Worm (Caenorhabditis elegans): Measurements from ENCODE around the gene ascc-1.
"Not testable (repeated sequence)": the region's sequence is repeated elsewhere in the genome, so short reads cannot be mapped to it uniquely, and the experiment has no call there.

ascc-1 gene

DNA sequence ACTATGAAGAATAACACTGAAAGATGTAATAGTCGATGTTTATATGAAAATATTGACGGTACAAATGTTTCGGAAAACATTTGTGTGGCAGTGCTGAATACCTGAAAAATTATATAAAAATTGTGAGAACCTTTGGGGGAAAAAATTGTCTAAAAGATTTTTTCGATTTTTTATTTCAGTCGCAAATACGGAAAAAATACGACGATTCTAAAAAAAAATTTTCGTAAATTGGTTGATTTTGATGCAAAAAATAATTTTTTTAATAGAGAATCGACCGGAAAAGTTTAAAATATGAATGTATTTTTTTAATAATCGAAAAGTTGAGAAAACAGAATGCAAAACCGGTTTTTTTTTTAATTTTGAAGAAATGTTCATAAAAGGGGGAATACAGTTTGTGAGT, 37.7 kb downstream of the ascc-1 start, which contains the start of gene C50D2.7:
TSS of gene C50D2.7 (minus strand) at position 101 of the 400 bp plus-strand sequence.
- TF ChIP-seq snpc-4 (tag; optimal IDR thresholded peaks at IDR 0.05) (no peak), lsy-12 (tag; optimal IDR thresholded peaks at IDR 0.05) (no peak), ztf-11 (tag; optimal IDR thresholded peaks at IDR 0.05) (no peak), zag-1 (tag; optimal IDR thresholded peaks at IDR 0.05) (no peak), lin-15B (tag; optimal IDR thresholded peaks at IDR 0.05) (no peak), nhr-67 (tag; optimal IDR thresholded peaks at IDR 0.05) (no peak), mdl-1 (tag; optimal IDR thresholded peaks at IDR 0.05) (no peak)

DNA sequence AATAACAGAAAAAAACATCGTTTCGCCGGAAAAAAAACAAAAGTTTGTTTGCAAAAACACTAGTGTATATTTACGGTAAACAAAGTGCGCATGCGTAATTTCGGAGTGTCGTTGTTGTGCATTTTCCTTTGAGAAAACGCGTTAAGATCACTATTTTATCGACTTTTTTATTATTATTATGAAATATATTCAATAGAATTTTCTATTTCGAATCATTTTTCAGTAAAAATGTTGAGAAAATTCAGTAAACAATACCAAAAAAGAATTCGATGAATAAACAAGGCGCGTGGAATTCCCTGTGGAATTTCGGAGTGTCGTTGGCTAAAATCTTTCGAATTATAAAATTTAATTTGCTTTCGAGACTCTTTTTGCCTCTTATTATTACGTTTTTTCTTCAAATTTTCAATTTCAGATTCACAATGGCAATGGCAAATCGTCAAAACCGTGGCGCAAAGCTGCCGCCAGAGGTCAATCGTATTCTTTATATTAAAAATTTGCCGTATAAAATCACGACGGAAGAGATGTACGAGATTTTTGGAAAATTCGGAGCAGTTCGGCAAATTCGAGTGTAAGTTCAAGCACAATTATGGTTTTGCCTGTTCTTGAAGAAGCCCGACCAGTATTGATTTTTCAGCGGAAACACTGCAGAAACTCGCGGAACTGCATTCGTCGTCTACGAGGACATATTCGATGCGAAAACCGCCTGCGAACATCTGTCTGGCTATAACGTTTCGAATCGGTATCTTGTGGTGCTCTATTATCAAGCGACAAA, 40.7 kb downstream of the ascc-1 start, which contains the start of the genes luc-7L3 and sftb-6:
TSS of gene luc-7L3 (minus strand) at position 36 of the 772 bp plus-strand sequence.
TSS of gene sftb-6 (plus strand) at position 413 of the 772 bp plus-strand sequence.
- TF ChIP-seq nhr-77 (tag; optimal IDR thresholded peaks at IDR 0.05), result no peak
- no peak for TF ChIP-seq unc-39 (tag; optimal IDR thresholded peaks at IDR 0.05)
- no peak for TF ChIP-seq egl-5 (tag; optimal IDR thresholded peaks at IDR 0.05)
- TF ChIP-seq nfya-1 (tag; optimal IDR thresholded peaks at IDR 0.05; ENCODE audit: insufficient read depth), result peak; percentile 43
- TF ChIP-seq ama-1 (optimal IDR thresholded peaks at IDR 0.05), result no peak
- TF ChIP-seq pha-4 (tag; optimal IDR thresholded peaks at IDR 0.05), result peak; percentile 66
- no peak for TF ChIP-seq ceh-82 (tag; optimal IDR thresholded peaks at IDR 0.05)
- TF ChIP-seq skn-1 (tag; optimal IDR thresholded peaks at IDR 0.05), result peak; percentile 37
- peak; percentile 73 for TF ChIP-seq lin-15B (tag; optimal IDR thresholded peaks at IDR 0.05)
- TF ChIP-seq snpc-4 (tag; optimal IDR thresholded peaks at IDR 0.05), result peak; percentile 28
- TF ChIP-seq hmg-11 (tag; optimal IDR thresholded peaks at IDR 0.05), result peak; percentile 70
- TF ChIP-seq daf-12 (tag; optimal IDR thresholded peaks at IDR 0.05), result no peak
- peak; percentile 95 for TF ChIP-seq R02D3.7 (tag; optimal IDR thresholded peaks at IDR 0.05)
- peak; percentile 30 for TF ChIP-seq elt-2 (tag; optimal IDR thresholded peaks at IDR 0.05)
- TF ChIP-seq nhr-23 (tag; optimal IDR thresholded peaks at IDR 0.05), result peak; percentile 45

DNA sequence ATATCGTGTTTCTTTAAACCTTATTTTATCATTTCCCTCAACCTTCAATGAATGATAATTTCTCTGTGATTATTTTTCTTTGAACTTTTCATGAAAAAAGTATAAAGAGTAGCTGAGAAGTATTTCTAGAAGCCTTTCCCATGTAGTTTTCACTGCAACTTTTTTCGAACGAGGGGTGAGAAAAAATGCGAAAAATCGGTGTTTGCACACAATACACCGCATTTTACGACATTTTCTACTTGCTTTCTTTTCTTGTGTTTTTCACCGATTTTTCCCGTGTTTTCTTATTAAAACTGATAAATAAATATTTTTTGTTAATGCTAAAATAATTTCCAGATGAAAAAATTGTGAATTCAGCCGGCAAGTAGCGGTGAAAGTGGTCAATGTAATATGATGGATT, 41.4 kb downstream of the ascc-1 start, which contains the start of gene C50D2.10:
TSS of gene C50D2.10 (plus strand) at position 245 of the 400 bp plus-strand sequence.
- TF ChIP-seq fkh-2 (tag; optimal IDR thresholded peaks at IDR 0.05); ama-1 (optimal IDR thresholded peaks at IDR 0.05); mml-1 (tag; optimal IDR thresholded peaks at IDR 0.05): not testable (repeated sequence)

DNA sequence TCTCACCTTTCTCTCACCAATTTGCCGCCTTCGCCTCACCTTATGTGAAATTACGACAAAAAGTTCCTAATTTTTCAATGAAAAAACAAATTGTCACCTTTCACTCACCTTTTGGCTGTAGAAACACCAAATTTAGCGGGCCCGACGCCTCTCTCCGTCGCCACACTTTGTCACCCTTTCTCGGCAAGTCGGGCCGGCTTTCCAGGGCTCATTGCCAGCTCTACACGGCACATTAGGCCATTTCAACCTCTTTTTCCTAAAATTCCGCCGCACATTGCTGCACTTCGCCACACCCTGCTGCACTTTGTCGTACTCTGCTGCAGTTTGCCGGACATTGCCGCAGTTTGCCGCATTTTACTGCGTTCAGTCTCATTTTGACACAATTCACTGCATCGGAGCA, 43.7 kb downstream of the ascc-1 start:
- TF ChIP-seq ceh-9 (tag; optimal IDR thresholded peaks at IDR 0.05), result no peak
- TF ChIP-seq eor-1 (tag; optimal IDR thresholded peaks at IDR 0.05), result no peak
- no peak for TF ChIP-seq sea-2 (GFP tag; optimal IDR thresholded peaks at IDR 0.05)

ce11 chrII:104234-104633, 46.8 kb downstream of the ascc-1 start, which contains the start of gene col-68:
TSS of gene col-68 (plus strand) at chrII:104534.
- no peak for TF ChIP-seq sea-2 (GFP tag; optimal IDR thresholded peaks at IDR 0.05)

DNA sequence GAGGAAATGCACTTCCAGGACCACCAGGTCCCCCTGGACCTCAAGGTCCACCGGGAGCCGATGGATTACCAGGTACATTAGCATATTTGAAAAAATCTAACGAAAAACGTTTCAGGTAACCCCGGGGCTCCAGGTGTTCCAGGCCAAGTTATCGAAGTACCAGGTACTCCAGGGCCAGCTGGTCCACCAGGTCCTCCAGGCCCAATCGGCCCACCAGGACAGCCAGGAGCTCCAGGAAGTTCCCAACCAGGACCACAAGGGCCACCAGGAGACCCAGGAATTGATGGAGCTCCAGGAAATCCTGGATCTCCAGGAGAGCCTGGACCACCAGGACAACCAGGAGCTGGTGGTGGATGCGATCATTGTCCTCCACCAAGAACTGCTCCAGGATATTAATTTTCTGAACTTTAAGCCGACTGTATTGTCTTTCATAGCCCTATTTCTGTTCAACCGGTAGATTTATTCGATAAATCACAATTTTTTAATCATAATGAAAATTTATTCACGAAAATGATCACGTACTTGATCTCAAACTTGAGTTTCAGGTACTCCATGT, 47.9 kb downstream of the ascc-1 start:
- no peak for TF ChIP-seq unc-62 (GFP tag; optimal IDR thresholded peaks at IDR 0.05)
- no peak for TF ChIP-seq nhr-28 (tag; optimal IDR thresholded peaks at IDR 0.05)
- TF ChIP-seq ceh-28 (tag; optimal IDR thresholded peaks at IDR 0.05), result no peak
- no peak for TF ChIP-seq hmg-11 (tag; optimal IDR thresholded peaks at IDR 0.05)
- no peak for TF ChIP-seq tbx-2 (tag; optimal IDR thresholded peaks at IDR 0.05)
- TF ChIP-seq nhr-76 (tag; optimal IDR thresholded peaks at IDR 0.05), result no peak
- TF ChIP-seq nhr-43 (tag; optimal IDR thresholded peaks at IDR 0.05; ENCODE audit: poor library complexity, severe bottlenecking), result no peak
- no peak for TF ChIP-seq egl-27 (tag; optimal IDR thresholded peaks at IDR 0.05)
- TF ChIP-seq zag-1 (tag; optimal IDR thresholded peaks at IDR 0.05), result no peak
- TF ChIP-seq egl-5 (tag; optimal IDR thresholded peaks at IDR 0.05), result no peak
- no peak for TF ChIP-seq elt-2 (tag; optimal IDR thresholded peaks at IDR 0.05)
